Fruit fly (Drosophila melanogaster) Kc167 (cell line): Measurements from ENCODE around the gene CG14803.

Experiments used
- Myc ChIP-seq: fragments of >200 bp; optimal IDR thresholded peaks from 2 replicates; lab custom pipeline; 2017; ENCODE audit warnings: missing external identifiers
- Sin3A ChIP-seq: fragments of >200 bp; optimal IDR thresholded peaks from 2 replicates; lab custom pipeline; 2018; ENCODE audit warnings: missing external identifiers
- insv ChIP-seq: fragments of >200 bp; optimal IDR thresholded peaks from 3 replicates; lab custom pipeline; 2018; ENCODE audit warnings: missing external identifiers
- psq ChIP-seq: fragments of >200 bp; optimal IDR thresholded peaks from 2 replicates; lab custom pipeline; 2017; ENCODE audit warnings: missing external identifiers
- ttk ChIP-seq: sonication (Bioruptor generic); optimal IDR thresholded peaks from 2 replicates; lab custom pipeline; 2017; ENCODE audit warnings: missing external identifiers

DNA sequence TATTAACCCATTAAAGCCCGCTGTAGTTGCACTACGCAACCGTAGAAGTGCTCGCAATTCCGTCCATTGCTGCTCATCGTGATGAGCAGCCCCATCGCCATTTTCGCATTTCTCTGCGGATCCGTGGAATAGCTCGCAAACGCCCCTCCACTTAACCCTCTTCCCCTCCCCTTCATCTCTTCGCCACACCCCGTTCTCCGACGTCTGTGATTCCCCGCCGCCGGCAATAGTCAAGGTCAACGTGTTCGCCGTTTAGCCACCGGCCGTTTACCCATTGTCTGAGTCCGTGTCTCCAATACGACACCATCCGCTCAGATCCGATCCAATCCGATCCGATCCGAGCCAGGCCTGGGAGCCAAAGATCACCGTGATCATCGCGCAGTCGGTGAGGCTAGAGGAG lies 22.3 kb upstream of the CG14803 start:
- TF ChIP-seq Sin3A (lab: Kevin White, UChicago) (no peak), psq (lab: Kevin White, UChicago) (no peak), ttk (lab: Kevin White, UChicago) (no peak), Myc (lab: Kevin White, UChicago) (no peak), insv (lab: Kevin White, UChicago) (no peak)
